Worm (Caenorhabditis elegans): Measurements from ENCODE around the gene ZK287.7.
A peak's percentile ranks its signal among the peaks of the same experiment; 100 is the strongest.

ZK287.7 gene

DNA sequence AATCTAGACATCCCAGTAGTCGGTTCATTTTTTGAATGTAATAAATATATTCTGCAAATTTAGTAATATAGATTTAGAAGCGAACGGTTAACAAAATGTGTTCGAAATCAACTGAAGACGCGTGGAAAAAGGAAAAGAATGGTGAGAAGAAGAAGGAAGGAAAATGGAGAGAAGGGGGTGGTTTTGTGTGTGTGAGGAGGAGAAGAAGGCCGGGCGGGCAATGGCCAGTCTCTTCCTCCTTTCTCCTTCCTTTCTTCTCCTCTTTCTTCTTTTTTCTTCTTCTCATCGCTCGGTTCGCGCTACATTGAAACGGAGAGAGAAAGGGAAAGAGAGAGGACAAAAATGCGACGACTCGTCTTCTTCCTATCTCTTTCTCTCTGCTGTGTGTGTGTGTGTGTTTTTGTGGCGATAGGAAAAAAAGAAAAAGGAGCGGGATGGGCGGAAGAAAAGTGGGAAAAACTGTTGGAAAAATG lies 717 bp upstream of the ZK287.7 start, which contains the start of gene ztf-9 (continued):
- TF ChIP-seq bed-3 (GFP tag; optimal IDR thresholded peaks at IDR 0.05): no peak
- peak; percentile 54 for TF ChIP-seq drap-1 (GFP tag; optimal IDR thresholded peaks at IDR 0.05)
- no peak for TF ChIP-seq ztf-11 (tag; optimal IDR thresholded peaks at IDR 0.05)
- TF ChIP-seq lin-32 (GFP tag; optimal IDR thresholded peaks at IDR 0.05): no peak
- peak; percentile 78 for TF ChIP-seq unc-120 (tag; optimal IDR thresholded peaks at IDR 0.05; ENCODE audit: poor library complexity, severe bottlenecking)

DNA sequence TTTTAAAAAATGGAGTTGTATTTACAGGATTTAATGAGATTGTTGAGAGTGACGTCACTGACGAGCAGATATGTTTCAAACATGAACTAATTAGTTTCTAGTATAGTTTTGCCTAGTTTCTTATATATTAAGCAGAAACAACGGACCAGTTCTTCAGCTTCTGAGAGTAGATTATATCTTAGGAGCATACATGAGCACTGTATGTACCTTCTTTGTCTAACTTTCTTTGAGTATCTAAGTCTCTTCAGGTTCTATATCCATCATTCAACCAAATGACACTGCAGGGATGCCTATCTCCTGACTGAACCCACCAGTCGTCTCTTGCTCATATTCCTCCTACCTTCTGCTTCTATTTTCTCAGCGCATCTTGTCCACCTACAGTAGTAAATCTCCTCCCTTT lies 3.9 kb downstream of the ZK287.7 start, which contains the start of gene her-1:
Gene her-1, plus strand, starts transcription at position 301 of the 400 bp plus-strand sequence.
- no peak for TF ChIP-seq unc-62 (GFP tag; optimal IDR thresholded peaks at IDR 0.05)
- TF ChIP-seq nhr-237 (tag; optimal IDR thresholded peaks at IDR 0.05): no peak
- TF ChIP-seq drap-1 (GFP tag; optimal IDR thresholded peaks at IDR 0.05): no peak
- no peak for TF ChIP-seq flh-1 (GFP tag; optimal IDR thresholded peaks at IDR 0.05)
- no peak for TF ChIP-seq mab-5 (tag; optimal IDR thresholded peaks at IDR 0.05)
- TF ChIP-seq snpc-4 (tag; optimal IDR thresholded peaks at IDR 0.05): no peak
- no peak for TF ChIP-seq cnd-1 (tag; optimal IDR thresholded peaks at IDR 0.05)
- no peak for TF ChIP-seq unc-39 (tag; optimal IDR thresholded peaks at IDR 0.05)
- no peak for TF ChIP-seq zip-8 (tag; optimal IDR thresholded peaks at IDR 0.05)
- TF ChIP-seq mep-1 (tag; optimal IDR thresholded peaks at IDR 0.05): no peak
- TF ChIP-seq unc-120 (tag; optimal IDR thresholded peaks at IDR 0.05; ENCODE audit: poor library complexity, severe bottlenecking): no peak
- no peak for TF ChIP-seq pha-4 (tag; optimal IDR thresholded peaks at IDR 0.05)
- no peak for TF ChIP-seq sptf-1 (tag; optimal IDR thresholded peaks at IDR 0.05)
- no peak for TF ChIP-seq sem-2 (GFP tag; optimal IDR thresholded peaks at IDR 0.05)

DNA sequence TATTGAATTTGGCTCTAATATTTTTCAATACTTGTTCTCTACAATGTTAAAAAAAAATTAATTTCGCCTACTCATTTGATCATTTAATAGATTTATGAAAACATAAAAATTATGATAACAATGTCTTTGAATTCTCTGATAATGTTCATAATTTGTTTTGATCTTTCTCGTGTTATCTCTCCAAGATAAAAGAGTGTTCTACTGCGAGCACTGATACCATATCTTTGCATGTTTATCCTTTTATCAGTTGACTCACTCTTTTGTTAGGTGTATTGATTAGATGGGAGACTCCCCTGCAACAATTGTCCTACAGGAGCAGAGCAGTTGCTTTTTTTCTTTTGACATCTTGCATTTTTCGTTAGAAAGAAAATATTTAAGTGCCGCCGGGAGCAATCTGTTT lies 6.4 kb downstream of the ZK287.7 start:
- TF ChIP-seq ztf-11 (tag; optimal IDR thresholded peaks at IDR 0.05) (no peak), ceh-39 (tag; optimal IDR thresholded peaks at IDR 0.05) (no peak), drap-1 (GFP tag; optimal IDR thresholded peaks at IDR 0.05) (no peak), mab-5 (tag; optimal IDR thresholded peaks at IDR 0.05) (no peak), nhr-12 (tag; optimal IDR thresholded peaks at IDR 0.05) (no peak), sem-2 (GFP tag; optimal IDR thresholded peaks at IDR 0.05) (no peak), zip-8 (tag; optimal IDR thresholded peaks at IDR 0.05) (no peak), cnd-1 (tag; optimal IDR thresholded peaks at IDR 0.05) (no peak), ceh-43 (GFP tag; optimal IDR thresholded peaks at IDR 0.05) (no peak), ceh-83 (GFP tag; optimal IDR thresholded peaks at IDR 0.05) (no peak), M03D4.4 (tag; optimal IDR thresholded peaks at IDR 0.05) (no peak), unc-62 (GFP tag; optimal IDR thresholded peaks at IDR 0.05) (no peak), lsy-2 (tag; optimal IDR thresholded peaks at IDR 0.05) (no peak), sptf-1 (tag; optimal IDR thresholded peaks at IDR 0.05) (no peak), pha-4 (tag; optimal IDR thresholded peaks at IDR 0.05) (no peak), mep-1 (tag; optimal IDR thresholded peaks at IDR 0.05) (no peak)

DNA sequence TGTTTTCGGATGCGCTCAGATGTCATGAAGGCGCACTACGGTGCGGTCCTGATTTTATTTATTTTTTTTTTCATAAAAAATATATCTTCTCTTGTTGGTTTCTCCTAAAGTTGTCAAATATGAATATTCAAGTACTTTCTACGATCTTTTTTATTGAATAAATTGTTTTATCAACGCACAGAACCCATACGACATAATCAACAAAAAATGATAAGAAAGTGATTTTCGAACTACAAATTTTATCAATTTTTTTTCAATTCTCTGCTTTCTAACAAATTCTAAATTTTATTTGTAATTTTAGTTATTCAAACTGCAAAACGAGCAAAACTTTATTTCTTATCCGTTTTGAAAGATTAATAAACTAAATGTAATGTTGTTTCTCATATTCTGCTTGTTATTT lies 9.0 kb downstream of the ZK287.7 start:
- no peak for TF ChIP-seq ceh-43 (GFP tag; optimal IDR thresholded peaks at IDR 0.05)
- TF ChIP-seq blmp-1 (tag; optimal IDR thresholded peaks at IDR 0.05): no peak
- no peak for TF ChIP-seq sem-2 (GFP tag; optimal IDR thresholded peaks at IDR 0.05)
- TF ChIP-seq unc-39 (tag; optimal IDR thresholded peaks at IDR 0.05): no peak
- no peak for TF ChIP-seq pha-4 (tag; optimal IDR thresholded peaks at IDR 0.05)
- TF ChIP-seq nhr-12 (tag; optimal IDR thresholded peaks at IDR 0.05): no peak
- no peak for TF ChIP-seq ceh-83 (GFP tag; optimal IDR thresholded peaks at IDR 0.05)
- no peak for TF ChIP-seq nhr-237 (tag; optimal IDR thresholded peaks at IDR 0.05)
- no peak for TF ChIP-seq ztf-11 (tag; optimal IDR thresholded peaks at IDR 0.05)
- no peak for TF ChIP-seq cnd-1 (tag; optimal IDR thresholded peaks at IDR 0.05)
- no peak for TF ChIP-seq nhr-76 (tag; optimal IDR thresholded peaks at IDR 0.05)
- TF ChIP-seq zip-8 (tag; optimal IDR thresholded peaks at IDR 0.05): no peak
- TF ChIP-seq mep-1 (tag; optimal IDR thresholded peaks at IDR 0.05): no peak
- no peak for TF ChIP-seq bed-3 (GFP tag; optimal IDR thresholded peaks at IDR 0.05)
- TF ChIP-seq snpc-4 (tag; optimal IDR thresholded peaks at IDR 0.05): no peak
- no peak for TF ChIP-seq lsy-2 (tag; optimal IDR thresholded peaks at IDR 0.05)

DNA sequence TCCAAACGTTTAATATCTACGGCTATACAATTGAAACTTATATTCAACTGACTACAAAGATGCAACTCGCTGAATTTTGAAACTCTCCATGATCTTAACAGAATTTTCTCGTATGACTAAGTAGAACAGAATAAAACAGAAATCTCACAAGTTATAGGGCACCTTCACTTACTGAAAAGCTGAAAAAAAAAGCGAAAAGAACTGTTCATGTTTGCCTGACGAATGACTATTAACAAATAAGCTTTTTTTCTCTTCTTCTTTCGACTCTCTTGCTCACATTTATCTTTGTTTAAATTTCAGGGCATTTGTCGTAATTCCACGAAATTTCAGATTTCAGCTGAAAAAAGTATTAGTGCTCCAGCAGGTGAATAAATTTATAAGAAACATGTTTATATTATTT lies 9.9 kb downstream of the ZK287.7 start, which contains the start of gene xbx-6:
Gene xbx-6, plus strand, starts transcription at position 301 of the 400 bp plus-strand sequence.
- TF ChIP-seq ceh-43 (GFP tag; optimal IDR thresholded peaks at IDR 0.05): no peak
- TF ChIP-seq snpc-4 (tag; optimal IDR thresholded peaks at IDR 0.05): no peak
- no peak for TF ChIP-seq tbx-8 (GFP tag; optimal IDR thresholded peaks at IDR 0.05)
- TF ChIP-seq ces-1 (GFP tag; optimal IDR thresholded peaks at IDR 0.05): no peak
- no peak for TF ChIP-seq pha-4 (tag; optimal IDR thresholded peaks at IDR 0.05)
- TF ChIP-seq unc-62 (GFP tag; optimal IDR thresholded peaks at IDR 0.05): no peak
- no peak for TF ChIP-seq sptf-1 (tag; optimal IDR thresholded peaks at IDR 0.05)

DNA sequence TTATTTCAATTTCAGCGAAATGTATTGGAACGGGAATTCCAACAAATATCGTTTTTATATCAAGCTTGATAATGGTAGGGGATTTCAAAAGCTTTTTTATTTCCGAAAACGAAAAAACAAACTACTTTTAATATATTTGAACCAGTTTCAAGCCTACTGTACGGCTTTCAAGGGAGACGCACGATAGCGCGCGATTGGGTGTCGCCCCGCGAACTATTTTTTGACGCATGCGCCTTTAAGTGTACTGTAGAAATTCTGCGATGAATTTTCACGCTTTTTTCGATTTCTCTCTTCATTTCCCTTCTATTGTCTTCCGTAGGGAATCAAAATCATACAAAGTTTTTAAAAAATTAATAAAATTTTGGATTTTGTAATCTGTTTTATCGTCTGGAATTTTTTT lies 10.7 kb downstream of the ZK287.7 start:
- TF ChIP-seq lsy-2 (tag; optimal IDR thresholded peaks at IDR 0.05): no peak
- no peak for TF ChIP-seq unc-39 (tag; optimal IDR thresholded peaks at IDR 0.05)
- no peak for TF ChIP-seq nhr-2 (tag; optimal IDR thresholded peaks at IDR 0.05)
- no peak for TF ChIP-seq elt-1 (tag; optimal IDR thresholded peaks at IDR 0.05; ENCODE audit: borderline replicate concordance, insufficient read depth)
- no peak for TF ChIP-seq mls-2 (tag; optimal IDR thresholded peaks at IDR 0.05)
- TF ChIP-seq sem-2 (GFP tag; optimal IDR thresholded peaks at IDR 0.05): no peak
- TF ChIP-seq lin-13 (tag; optimal IDR thresholded peaks at IDR 0.05): no peak
- TF ChIP-seq pha-4 (tag; optimal IDR thresholded peaks at IDR 0.05): no peak
- TF ChIP-seq blmp-1 (tag; optimal IDR thresholded peaks at IDR 0.05): no peak

All from whole organism, mixed stage, embryonic.